Fruit fly (Drosophila melanogaster): ENCODE measurements around the gene P5cr.
A peak's percentile ranks its signal among the peaks of the same experiment; 100 is the strongest.

The P5cr gene

dm6 chr3R:19014742-19015422 is 13.8 kb upstream of the P5cr start (continued):
- TF ChIP-seq Drgx (GFP tag; IDR thresholded peaks at IDR 0.05) (peak; percentile 66), peb (GFP tag; IDR thresholded peaks at IDR 0.05) (peak; percentile 34; the same call in 1 of the 2 replicates), D (optimal IDR thresholded peaks at IDR 0.05) (no peak), D (GFP tag; optimal IDR thresholded peaks at IDR 0.05) (peak; percentile 62), Hr78 (GFP tag; optimal IDR thresholded peaks at IDR 0.05) (peak in 1 of 2 experiments; percentile 42), BEAF-32 (GFP tag; optimal IDR thresholded peaks at IDR 0.05) (no peak), CG8281 (tag; optimal IDR thresholded peaks at IDR 0.05) (no peak), gem (tag; optimal IDR thresholded peaks at IDR 0.05) (peak; percentile 74), Spps (tag; optimal IDR thresholded peaks at IDR 0.05) (peak; percentile 44), chif (GFP tag; optimal IDR thresholded peaks at IDR 0.05) (peak in 1 of 2 experiments; percentile 15), Awh (GFP tag; IDR thresholded peaks at IDR 0.05) (0 out of 2 replicates have a peak, but pooled peaks have one; percentile 23), ttk (GFP tag; IDR thresholded peaks at IDR 0.05) (peak; percentile 62), ara (GFP tag; IDR thresholded peaks at IDR 0.05) (peak; percentile 38; the same call in 1 of the 2 replicates), CG30403 (GFP tag; optimal IDR thresholded peaks at IDR 0.05) (peak; percentile 31), CG7963 (GFP tag; IDR thresholded peaks at IDR 0.05; ENCODE audit: partially characterized antibody) (no peak), stc (GFP tag; IDR thresholded peaks at IDR 0.05) (peak; percentile 58), az2 (GFP tag; optimal IDR thresholded peaks at IDR 0.05) (peak; percentile 45), CG15601 (tag; optimal IDR thresholded peaks at IDR 0.05) (peak; percentile 65), CG1602 (GFP tag; optimal IDR thresholded peaks at IDR 0.05) (peak; percentile 32), CG4282 (GFP tag; optimal IDR thresholded peaks at IDR 0.05) (no peak), zen2 (GFP tag; IDR thresholded peaks at IDR 0.05; ENCODE audit: partially characterized antibody) (no peak), bigmax (GFP tag; optimal IDR thresholded peaks at IDR 0.05) (no peak), CG2678 (tag; optimal IDR thresholded peaks at IDR 0.05) (peak; percentile 57), CG17829 (tag; optimal IDR thresholded peaks at IDR 0.05) (peak; percentile 53), CG8290 (GFP tag; optimal IDR thresholded peaks at IDR 0.05) (no peak), CG8290 (tag; optimal IDR thresholded peaks at IDR 0.05) (no peak), Six4 (GFP tag; optimal IDR thresholded peaks at IDR 0.05) (peak; percentile 44), sens (GFP tag) (peak; percentile 78), YL-1 (GFP tag; optimal IDR thresholded peaks at IDR 0.05) (no peak), Meics (GFP tag; optimal IDR thresholded peaks at IDR 0.05) (no peak), psq (GFP tag; optimal IDR thresholded peaks at IDR 0.05) (no peak), CG10267 (tag; optimal IDR thresholded peaks at IDR 0.05) (peak; percentile 52), ab (GFP tag; optimal IDR thresholded peaks at IDR 0.05) (no peak), slbo (GFP tag; IDR thresholded peaks at IDR 0.05) (peak; percentile 21; the same call in 1 of the 2 replicates), sens-2 (GFP tag; IDR thresholded peaks at IDR 0.05) (no peak), hth (optimal IDR thresholded peaks at IDR 0.05) (no peak), CG30020 (tag; optimal IDR thresholded peaks at IDR 0.05) (no peak), CG3163 (GFP tag; optimal IDR thresholded peaks at IDR 0.05) (no peak), hb (GFP tag; IDR thresholded peaks at IDR 0.05; ENCODE audit: partially characterized antibody) (no peak), CG8388 (GFP tag; optimal IDR thresholded peaks at IDR 0.05) (peak; percentile 64), tll (GFP tag; optimal IDR thresholded peaks at IDR 0.05) (no peak), dati (GFP tag; IDR thresholded peaks at IDR 0.05) (0 out of 2 replicates have a peak, but pooled peaks have one; percentile 35), CG11695 (GFP tag; IDR thresholded peaks at IDR 0.05) (0 out of 3 replicates have a peak, but pooled peaks have one; percentile 35), Elba2 (GFP tag; optimal IDR thresholded peaks at IDR 0.05) (no peak), CG15269 (tag; optimal IDR thresholded peaks at IDR 0.05) (peak; percentile 22), CG9797 (GFP tag; optimal IDR thresholded peaks at IDR 0.05) (no peak), pan (optimal IDR thresholded peaks at IDR 0.05) (no peak), pan (GFP tag; optimal IDR thresholded peaks at IDR 0.05 in 1 of 2, IDR thresholded peaks at IDR 0.05 in 1 of 2) (peak in 1 of 2 experiments; percentile 71), CG3065 (GFP tag; optimal IDR thresholded peaks at IDR 0.05) (peak; percentile 17), CG8765 (GFP tag; IDR thresholded peaks at IDR 0.05) (no peak)
